Fruit fly (Drosophila melanogaster): ENCODE measurements around the gene ex.
A peak's percentile ranks its signal among the peaks of the same experiment; 100 is the strongest.

The ex gene

DNA sequence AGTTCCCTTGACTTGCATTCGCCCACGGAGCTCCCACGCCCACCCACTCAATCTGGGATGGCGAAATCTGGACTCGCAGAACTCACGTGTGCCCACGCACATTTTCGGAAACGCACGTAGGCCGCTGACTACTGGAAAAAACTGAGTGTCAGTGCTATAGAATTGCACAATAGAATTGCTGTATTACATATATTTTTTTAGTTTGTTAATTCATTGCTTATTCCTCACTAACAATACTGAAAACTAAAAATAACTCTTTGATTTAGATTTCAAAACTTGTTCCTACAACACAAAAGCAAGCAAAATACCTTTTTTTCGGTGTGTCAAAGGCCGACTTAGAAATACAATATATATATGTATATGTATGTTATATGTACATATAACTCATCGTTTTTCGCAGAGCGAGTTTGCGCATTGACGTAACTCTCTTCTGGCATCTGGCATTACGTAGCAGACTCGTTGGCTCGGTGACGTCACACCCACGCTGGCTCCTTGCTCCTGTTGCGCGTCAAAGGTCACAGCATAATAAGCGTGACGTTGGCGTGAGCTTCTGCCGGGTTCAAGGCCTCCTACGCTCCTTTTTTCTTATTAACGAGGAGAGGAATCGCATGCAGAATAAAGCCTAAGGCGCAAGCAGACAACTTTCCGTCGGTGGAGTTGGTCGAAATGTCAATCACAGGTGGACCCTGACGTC, 50.9 kb downstream of the ex start (continued):
- TF ChIP-seq Six4 (GFP tag; optimal IDR thresholded peaks at IDR 0.05) (peak; percentile 24), fd3F (GFP tag; optimal IDR thresholded peaks at IDR 0.05) (peak; percentile 90), Chrac-16 (GFP tag; optimal IDR thresholded peaks at IDR 0.05) (peak; percentile 58), CG1792 (GFP tag; optimal IDR thresholded peaks at IDR 0.05) (peak; percentile 37), kay (GFP tag; optimal IDR thresholded peaks at IDR 0.05) (peak; percentile 65), corto (GFP tag; optimal IDR thresholded peaks at IDR 0.05) (no peak), cg (GFP tag; optimal IDR thresholded peaks at IDR 0.05) (no peak), crp (GFP tag; optimal IDR thresholded peaks at IDR 0.05) (peak in 1 of 2 experiments; percentile 6), sima (GFP tag; optimal IDR thresholded peaks at IDR 0.05) (peak; percentile 44), CG10147 (GFP tag; optimal IDR thresholded peaks at IDR 0.05) (peak; percentile 91), CG5245 (GFP tag; optimal IDR thresholded peaks at IDR 0.05) (peak; percentile 52), z (GFP tag; IDR thresholded peaks at IDR 0.05) (no peak), CTCF (GFP tag; optimal IDR thresholded peaks at IDR 0.05) (peak; percentile 15), Lpt (GFP tag; optimal IDR thresholded peaks at IDR 0.05) (no peak), CG7839 (tag; optimal IDR thresholded peaks at IDR 0.05) (peak; percentile 88), CG12155 (GFP tag; optimal IDR thresholded peaks at IDR 0.05) (peak; percentile 77), Hey (tag; optimal IDR thresholded peaks at IDR 0.05) (no peak), B-H2 (GFP tag; optimal IDR thresholded peaks at IDR 0.05) (peak; percentile 44), fd96Cb (tag; optimal IDR thresholded peaks at IDR 0.05) (peak; percentile 65), sim (GFP tag; IDR thresholded peaks at IDR 0.05) (no peak), CG10209 (GFP tag; optimal IDR thresholded peaks at IDR 0.05) (peak; percentile 87), jing (GFP tag; optimal IDR thresholded peaks at IDR 0.05) (peak; percentile 6), cato (GFP tag; optimal IDR thresholded peaks at IDR 0.05; ENCODE audit: borderline replicate concordance) (no peak), CG16779 (GFP tag; IDR thresholded peaks at IDR 0.05) (no peak), CG11093 (GFP tag; IDR thresholded peaks at IDR 0.05) (no peak; the same call in 1 of the 3 replicates), Lim3 (GFP tag; IDR thresholded peaks at IDR 0.05) (no peak), vfl (GFP tag; optimal IDR thresholded peaks at IDR 0.05) (peak; percentile 53), CG15073 (GFP tag; optimal IDR thresholded peaks at IDR 0.05) (no peak), dpn (GFP tag; optimal IDR thresholded peaks at IDR 0.05) (peak; percentile 71 to 81), pum (GFP tag; optimal IDR thresholded peaks at IDR 0.05) (peak; percentile 31), caup (GFP tag; optimal IDR thresholded peaks at IDR 0.05; ENCODE audit: severe bottlenecking) (peak; percentile 94), Bteb2 (GFP tag; optimal IDR thresholded peaks at IDR 0.05) (peak; percentile 83), repo (GFP tag; optimal IDR thresholded peaks at IDR 0.05) (no peak), CG17186 (GFP tag; optimal IDR thresholded peaks at IDR 0.05) (no peak), CG15011 (GFP tag; optimal IDR thresholded peaks at IDR 0.05) (peak; percentile 83), Nf-YB (GFP tag; optimal IDR thresholded peaks at IDR 0.05) (peak; percentile 53), CG2889 (GFP tag; IDR thresholded peaks at IDR 0.05) (no peak), ERR (GFP tag; optimal IDR thresholded peaks at IDR 0.05) (peak; percentile 47), slou (GFP tag; optimal IDR thresholded peaks at IDR 0.05) (peak; percentile 80), CG4328 (GFP tag; optimal IDR thresholded peaks at IDR 0.05) (peak; percentile 26), Blimp-1 (GFP tag; optimal IDR thresholded peaks at IDR 0.05) (peak; percentile 62), CG12769 (tag; optimal IDR thresholded peaks at IDR 0.05) (peak; percentile 90), CG12104 (GFP tag; optimal IDR thresholded peaks at IDR 0.05) (peak; percentile 72), hkb (optimal IDR thresholded peaks at IDR 0.05) (no peak), hkb (GFP tag; IDR thresholded peaks at IDR 0.05) (no peak), CG6854 (GFP tag; optimal IDR thresholded peaks at IDR 0.05) (peak; percentile 80), ems (GFP tag; optimal IDR thresholded peaks at IDR 0.05) (peak; percentile 64), ATbp (GFP tag; optimal IDR thresholded peaks at IDR 0.05) (peak; percentile 53), CG17912 (GFP tag; optimal IDR thresholded peaks at IDR 0.05) (no peak), tx (GFP tag; optimal IDR thresholded peaks at IDR 0.05) (peak; percentile 65), ham (GFP tag; IDR thresholded peaks at IDR 0.05) (no peak)
